Fruit fly (Drosophila melanogaster) whole organism, wandering third instar larva: ENCODE measurements around the gene CG10252.
A peak's percentile ranks its signal among the peaks of the same experiment; 100 is the strongest.

Source experiments
- Abd-B ChIP-seq: fragments of >200 bp; optimal IDR thresholded peaks from 2 replicates; lab custom pipeline; 2017; ENCODE audit warnings: missing biosample characterization, missing genetic modification characterization
- CG32264 ChIP-seq: fragments of 200-800 bp; sonication (Bioruptor generic); optimal IDR thresholded peaks from 2 replicates; lab custom pipeline; 2016; ENCODE audit warnings: missing biosample characterization, missing genetic modification characterization
- CG9705 ChIP-seq: fragments of 200-800 bp; sonication (Bioruptor generic); optimal IDR thresholded peaks from 2 replicates; lab custom pipeline; 2018; ENCODE audit warnings: missing biosample characterization, mild to moderate bottlenecking, missing genetic modification characterization
- CrebA ChIP-seq: fragments of 200-800 bp; sonication (Bioruptor generic); optimal IDR thresholded peaks from 2 replicates; lab custom pipeline; 2016; ENCODE audit warnings: missing biosample characterization, mild to moderate bottlenecking, missing genetic modification characterization, borderline replicate concordance
- Dfd ChIP-seq: fragments of >200 bp; optimal IDR thresholded peaks from 2 replicates; lab custom pipeline; 2017; ENCODE audit warnings: missing biosample characterization, missing genetic modification characterization
- Dif ChIP-seq: fragments of 200-275, 200-300 bp; sonication (Bioruptor generic); optimal IDR thresholded peaks from 2 replicates; lab custom pipeline; 2018; ENCODE audit warnings: missing biosample characterization, missing genetic modification characterization; ENCODE audit not compliant: partially characterized antibody
- GATAd ChIP-seq: sonication (Bioruptor generic); optimal IDR thresholded peaks from 2 replicates; lab custom pipeline; 2016; ENCODE audit warnings: missing biosample characterization, missing genetic modification characterization
- HLH106 ChIP-seq: fragments of 200-800 bp; optimal IDR thresholded peaks from 3 replicates; lab custom pipeline; 2019; ENCODE audit warnings: missing biosample characterization, mild to moderate bottlenecking, missing genetic modification characterization, moderate library complexity
- Hnf4 ChIP-seq: fragments of 200-800 bp; sonication (Bioruptor generic); optimal IDR thresholded peaks from 2 replicates; lab custom pipeline; 2016; ENCODE audit warnings: missing biosample characterization, mild to moderate bottlenecking, missing genetic modification characterization
- Hr78 ChIP-seq: fragments of >200 bp; optimal IDR thresholded peaks from 2 replicates; lab custom pipeline; 2017; ENCODE audit warnings: missing biosample characterization, missing genetic modification characterization
- Hr83 ChIP-seq: fragments of 200-300 bp; sonication (Bioruptor generic); optimal IDR thresholded peaks from 2 replicates; lab custom pipeline; 2016; ENCODE audit warnings: missing biosample characterization, mild to moderate bottlenecking, missing genetic modification characterization, moderate library complexity; ENCODE audit not compliant: poor library complexity, severe bottlenecking
- Jra ChIP-seq: sonication (Bioruptor generic); optimal IDR thresholded peaks from 2 replicates; lab custom pipeline; 2016; ENCODE audit warnings: missing biosample characterization, missing genetic modification characterization
- Mio ChIP-seq: sonication (Bioruptor generic); optimal IDR thresholded peaks from 2 replicates; lab custom pipeline; 2016; ENCODE audit warnings: missing biosample characterization, missing genetic modification characterization
- Myc ChIP-seq: fragments of >200 bp; optimal IDR thresholded peaks from 2 replicates; lab custom pipeline; 2017
- N ChIP-seq: fragments of >200 bp; optimal IDR thresholded peaks from 2 replicates; lab custom pipeline; 2018; ENCODE audit warnings: missing biosample characterization, missing external identifiers, missing genetic modification characterization
- OdsH ChIP-seq: fragments of 200-800 bp; sonication (Bioruptor generic); optimal IDR thresholded peaks from 2 replicates; lab custom pipeline; 2016; ENCODE audit warnings: missing biosample characterization, mild to moderate bottlenecking, missing genetic modification characterization
- Rel ChIP-seq, 2 experiments: fragments of 200-800 bp; sonication (Bioruptor generic) in 1 of 2; optimal IDR thresholded peaks; 2 replicates in 1 of 2; 3 replicates in 1 of 2; lab custom pipeline; 2016 to 2019; ENCODE audit warnings: mild to moderate bottlenecking in 2 of 2, missing biosample characterization in 2 of 2, missing genetic modification characterization in 2 of 2, moderate library complexity in 1 of 2
- Sp1 ChIP-seq: fragments of 200-800 bp; sonication (Bioruptor generic); optimal IDR thresholded peaks from 3 replicates; lab custom pipeline; 2019; ENCODE audit warnings: missing biosample characterization, mild to moderate bottlenecking, missing genetic modification characterization, moderate library complexity
- Vsx2 ChIP-seq: fragments of 200-300, 225-300 bp; sonication (Bioruptor generic); optimal IDR thresholded peaks from 2 replicates; lab custom pipeline; 2018; ENCODE audit warnings: missing biosample characterization, missing genetic modification characterization; ENCODE audit not compliant: partially characterized antibody
- br ChIP-seq: fragments of 200-800 bp; sonication (Bioruptor generic); optimal IDR thresholded peaks from 2 replicates; lab custom pipeline; 2016; ENCODE audit warnings: missing biosample characterization, missing genetic modification characterization
- brk ChIP-seq: fragments of 200-800 bp; sonication (Bioruptor generic); optimal IDR thresholded peaks from 2 replicates; lab custom pipeline; 2016; ENCODE audit warnings: missing biosample characterization, mild to moderate bottlenecking, missing genetic modification characterization
- dl ChIP-seq, 2 experiments: fragments of 175-275, 200-275 bp in 1 of 2; fragments of 200-275 bp in 1 of 2; sonication (Bioruptor generic); optimal IDR thresholded peaks; lab custom pipeline; 2018; ENCODE audit warnings: mild to moderate bottlenecking in 2 of 2, missing biosample characterization in 2 of 2, missing genetic modification characterization in 2 of 2, moderate library complexity in 2 of 2; ENCODE audit not compliant: partially characterized antibody in 2 of 2, insufficient read depth in 1 of 2
- dmrt93B ChIP-seq: fragments of 200-800 bp; sonication (Bioruptor generic); optimal IDR thresholded peaks from 2 replicates; lab custom pipeline; 2018; ENCODE audit warnings: missing biosample characterization, mild to moderate bottlenecking, missing genetic modification characterization
- dsf ChIP-seq: sonication (Bioruptor generic); optimal IDR thresholded peaks from 2 replicates; lab custom pipeline; 2016; ENCODE audit warnings: missing biosample characterization, missing genetic modification characterization, borderline replicate concordance
- ey ChIP-seq: fragments of 200-800 bp; sonication (Bioruptor generic); optimal IDR thresholded peaks from 2 replicates; lab custom pipeline; 2016; ENCODE audit warnings: missing biosample characterization, missing genetic modification characterization
- foxo ChIP-seq, 2 experiments: fragments of 200-800 bp; sonication (Bioruptor generic); optimal IDR thresholded peaks; 2 replicates in 1 of 2; 3 replicates in 1 of 2; lab custom pipeline; 2016 to 2017; ENCODE audit warnings: missing biosample characterization in 2 of 2, missing genetic modification characterization in 2 of 2
- fru ChIP-seq: fragments of 200-800 bp; sonication (Bioruptor generic); optimal IDR thresholded peaks from 3 replicates; lab custom pipeline; 2016; ENCODE audit warnings: missing biosample characterization, mild to moderate bottlenecking, missing genetic modification characterization
- h ChIP-seq: fragments of 200-800 bp; sonication (Bioruptor generic); optimal IDR thresholded peaks from 3 replicates; lab custom pipeline; 2016; ENCODE audit warnings: missing biosample characterization, mild to moderate bottlenecking, missing genetic modification characterization
- jim ChIP-seq: fragments of 175-275, 200-325 bp; sonication (Bioruptor generic); optimal IDR thresholded peaks from 2 replicates; lab custom pipeline; 2016; ENCODE audit warnings: missing biosample characterization, mild to moderate bottlenecking, missing genetic modification characterization
- lola ChIP-seq: fragments of >200 bp; optimal IDR thresholded peaks from 2 replicates; lab custom pipeline; 2017; ENCODE audit warnings: missing biosample characterization, missing genetic modification characterization
- pan ChIP-seq: fragments of >200 bp; optimal IDR thresholded peaks from 2 replicates; lab custom pipeline; 2017
- psq ChIP-seq: fragments of 200-800 bp; sonication (Bioruptor generic); optimal IDR thresholded peaks from 3 replicates; lab custom pipeline; 2017; ENCODE audit warnings: missing biosample characterization, mild to moderate bottlenecking, missing genetic modification characterization, moderate library complexity
- rgr ChIP-seq: fragments of 200-800 bp; sonication (Bioruptor generic); optimal IDR thresholded peaks from 3 replicates; lab custom pipeline; 2016; ENCODE audit warnings: missing biosample characterization, mild to moderate bottlenecking, missing genetic modification characterization
- sage ChIP-seq: fragments of 200-800 bp; sonication (Bioruptor generic); optimal IDR thresholded peaks from 2 replicates; lab custom pipeline; 2016; ENCODE audit warnings: missing biosample characterization, mild to moderate bottlenecking, missing genetic modification characterization
- sv ChIP-seq: fragments of 200-800 bp; sonication (Bioruptor generic); optimal IDR thresholded peaks from 3 replicates; lab custom pipeline; 2016; ENCODE audit warnings: missing biosample characterization, missing genetic modification characterization
- tai ChIP-seq: sonication (Bioruptor generic); optimal IDR thresholded peaks from 2 replicates; lab custom pipeline; 2016; ENCODE audit warnings: missing biosample characterization, missing genetic modification characterization
- usp ChIP-seq: fragments of >200 bp; optimal IDR thresholded peaks from 2 replicates; lab custom pipeline; 2017; ENCODE audit warnings: missing biosample characterization, missing genetic modification characterization
- woc ChIP-seq: sonication (Bioruptor generic); optimal IDR thresholded peaks from 2 replicates; lab custom pipeline; 2016; ENCODE audit warnings: missing biosample characterization, mild to moderate bottlenecking, missing genetic modification characterization

CG10252 gene

DNA sequence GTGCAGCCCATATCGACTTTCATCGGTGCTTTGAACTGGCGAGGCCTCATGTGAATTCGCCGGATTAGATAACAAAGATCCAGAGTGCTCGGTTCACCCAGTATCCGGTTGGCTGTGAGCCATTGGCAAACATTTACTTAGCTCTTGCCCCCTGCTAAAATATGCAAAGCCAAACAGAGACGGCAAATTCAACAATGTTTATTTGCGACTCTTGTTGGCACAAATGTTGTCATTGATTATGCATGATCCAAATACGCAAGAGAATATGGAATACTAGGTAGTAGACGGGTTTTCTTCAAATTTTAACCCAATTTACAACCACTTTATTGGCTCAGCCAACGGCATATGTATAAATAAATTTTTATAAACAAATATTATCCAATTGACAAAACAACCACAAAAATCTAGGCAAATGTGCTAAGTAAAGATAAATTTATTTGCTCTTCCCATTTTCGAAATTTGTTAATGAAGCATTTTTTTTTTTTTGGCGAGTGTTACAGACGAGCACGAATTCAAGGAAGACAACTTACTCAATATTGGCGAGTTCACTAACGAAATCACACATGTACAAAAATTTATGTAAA is 43.4 kb downstream of the CG10252 start:
- TF ChIP-seq ey (GFP tag; lab: Kevin White, UChicago), result peak; percentile 56
- TF ChIP-seq h, result peak; percentile 84
- TF ChIP-seq CG9705 (GFP tag; lab: Kevin White, UChicago), result peak; percentile 53
- TF ChIP-seq Hnf4 (GFP tag; lab: Kevin White, UChicago), result peak; percentile 82
- TF ChIP-seq lola (GFP tag; lab: Kevin White, UChicago), result no peak
- peak; percentile 56 for TF ChIP-seq brk (GFP tag; lab: Kevin White, UChicago)
- no peak for TF ChIP-seq dl (GFP tag; optimal IDR thresholded peaks at IDR 0.05; lab: Kevin White, UChicago; ENCODE audit: insufficient read depth in 1 of 2, partially characterized antibody in 2 of 2)
- TF ChIP-seq dmrt93B, result peak; percentile 72
- peak; percentile 23 for TF ChIP-seq sage (GFP tag; lab: Kevin White, UChicago)
- no peak for TF ChIP-seq Hr78
- TF ChIP-seq pan, result no peak
- peak; percentile 65 for TF ChIP-seq GATAd (GFP tag; lab: Kevin White, UChicago)
- TF ChIP-seq Hr83 (GFP tag; lab: Kevin White, UChicago), result peak; percentile 90
- peak; percentile 74 for TF ChIP-seq fru (GFP tag; lab: Kevin White, UChicago)
- TF ChIP-seq usp (GFP tag; lab: Kevin White, UChicago), result no peak
- peak; percentile 81 for TF ChIP-seq br (GFP tag; lab: Kevin White, UChicago)
- TF ChIP-seq N (GFP tag; lab: Kevin White, UChicago), result no peak
- TF ChIP-seq Myc (lab: Kevin White, UChicago), result no peak
- TF ChIP-seq Vsx2 (GFP tag; lab: Kevin White, UChicago), result no peak
- peak in 1 of 2 experiments; percentile 80 for TF ChIP-seq foxo (GFP tag; optimal IDR thresholded peaks at IDR 0.05; lab: Kevin White, UChicago)
- TF ChIP-seq CrebA (GFP tag; lab: Kevin White, UChicago), result no peak
- TF ChIP-seq jim (GFP tag; lab: Kevin White, UChicago), result no peak
- no peak for TF ChIP-seq Dif (GFP tag; lab: Kevin White, UChicago)
- peak; percentile 60 for TF ChIP-seq psq (GFP tag; lab: Kevin White, UChicago)
- no peak for TF ChIP-seq Rel (GFP tag; optimal IDR thresholded peaks at IDR 0.05; lab: Kevin White, UChicago)
- no peak for TF ChIP-seq Rel (tag; optimal IDR thresholded peaks at IDR 0.05; lab: Kevin White, UChicago)
- peak; percentile 68 for TF ChIP-seq dsf
- no peak for TF ChIP-seq Dfd (GFP tag; lab: Kevin White, UChicago)
- TF ChIP-seq woc (GFP tag; lab: Kevin White, UChicago), result no peak
- peak; percentile 60 for TF ChIP-seq Sp1
- TF ChIP-seq tai (GFP tag; lab: Kevin White, UChicago), result peak; percentile 41
- peak; percentile 87 for TF ChIP-seq OdsH
- TF ChIP-seq Abd-B (GFP tag; lab: Kevin White, UChicago), result no peak
- TF ChIP-seq rgr, result peak; percentile 90
- TF ChIP-seq Jra (GFP tag; lab: Kevin White, UChicago), result no peak
- TF ChIP-seq sv (GFP tag; lab: Kevin White, UChicago), result peak; percentile 45
- TF ChIP-seq HLH106 (tag; lab: Kevin White, UChicago), result peak; percentile 53
- no peak for TF ChIP-seq Mio (GFP tag; lab: Kevin White, UChicago)
- peak; percentile 35 for TF ChIP-seq CG32264

DNA sequence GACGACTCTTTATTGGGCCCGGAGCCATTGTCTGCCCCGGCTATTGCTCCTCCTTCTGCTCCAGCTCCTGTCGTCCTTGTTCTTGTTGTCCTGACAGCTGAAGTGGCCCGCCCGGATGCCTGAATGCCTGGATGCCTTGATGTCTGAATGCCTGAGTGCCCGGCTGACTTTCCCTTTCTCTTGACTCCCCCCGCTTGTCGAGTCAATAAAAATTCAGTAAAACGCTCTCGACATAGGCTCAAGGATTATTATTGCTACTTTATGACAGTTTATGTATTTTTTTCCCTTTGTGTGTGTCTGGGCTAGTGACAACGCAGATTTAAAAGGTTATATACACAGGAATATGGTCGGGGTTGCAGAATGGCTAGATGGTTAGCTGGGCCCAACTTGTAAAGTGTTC is 46.2 kb downstream of the CG10252 start:
- TF ChIP-seq Hr78 (no peak), Rel (GFP tag; optimal IDR thresholded peaks at IDR 0.05; lab: Kevin White, UChicago) (no peak), Rel (tag; optimal IDR thresholded peaks at IDR 0.05; lab: Kevin White, UChicago) (no peak), Jra (GFP tag; lab: Kevin White, UChicago) (no peak), OdsH (no peak), CG9705 (GFP tag; lab: Kevin White, UChicago) (no peak), woc (GFP tag; lab: Kevin White, UChicago) (no peak), HLH106 (tag; lab: Kevin White, UChicago) (no peak), rgr (no peak), pan (no peak), N (GFP tag; lab: Kevin White, UChicago) (no peak)
